Worm (Caenorhabditis elegans): ENCODE data around the gene B0554.4.

ce11 chrV:403028-403427, 25.9 kb upstream of the B0554.4 start, which contains the start of gene srh-62:
- TF ChIP-seq B0019.2 (GFP tag; conservative IDR thresholded peaks at IDR 0.05), result no peak
- TF ChIP-seq pha-4 (tag; optimal IDR thresholded peaks at IDR 0.05), result no peak
- TF ChIP-seq ceh-91 (GFP tag; IDR thresholded peaks at IDR 0.05), result no peak
- TF ChIP-seq sea-2 (GFP tag; IDR thresholded peaks at IDR 0.05), result no peak
- TF ChIP-seq F57A8.1 (GFP tag; optimal IDR thresholded peaks at IDR 0.05), result no peak
- no peak for TF ChIP-seq hlh-26 (GFP tag; conservative IDR thresholded peaks at IDR 0.05)
- no peak for TF ChIP-seq tlf-1 (GFP tag; optimal IDR thresholded peaks at IDR 0.05)
- TF ChIP-seq dpl-1 (GFP tag; optimal IDR thresholded peaks at IDR 0.05), result no peak
- TF ChIP-seq nhr-120 (GFP tag; IDR thresholded peaks at IDR 0.05), result no peak
- no peak for TF ChIP-seq nhr-27 (tag; optimal IDR thresholded peaks at IDR 0.05)
